Fruit fly (Drosophila melanogaster) whole organism, embryonic: ENCODE data around the gene CG44303.

Experiments used
- Bgb ChIP-seq: fragments of 200-800 bp; sonication (Bioruptor generic); IDR thresholded peaks from 2 replicates; pipeline ENCODE4 v1.3.6; 2022; ENCODE audit warnings: missing biosample characterization, missing genetic modification characterization; ENCODE audit not compliant: partially characterized antibody
- Blimp-1 ChIP-seq: fragments of 200-800 bp; sonication (Bioruptor generic); optimal IDR thresholded peaks from 3 replicates; lab custom pipeline; 2018; ENCODE audit warnings: missing biosample characterization, missing genetic modification characterization, mild to moderate bottlenecking, moderate library complexity, missing genetic modification reagents
- BtbVII ChIP-seq: fragments of 200-800 bp; sonication (Bioruptor generic); optimal IDR thresholded peaks from 3 replicates; lab custom pipeline; 2017; ENCODE audit warnings: missing biosample characterization, mild to moderate bottlenecking, missing genetic modification characterization
- CG10267 ChIP-seq: fragments of 200-800 bp; sonication (Bioruptor generic); optimal IDR thresholded peaks from 2 replicates; lab custom pipeline; 2018; ENCODE audit warnings: missing biosample characterization, mild to moderate bottlenecking, missing genetic modification characterization, moderate library complexity
- CG12299 ChIP-seq: fragments of 200-800 bp; sonication (Bioruptor generic); optimal IDR thresholded peaks from 2 replicates; lab custom pipeline; 2018; ENCODE audit warnings: missing biosample characterization, mild to moderate bottlenecking, missing genetic modification characterization
- CG13287 ChIP-seq: fragments of 200-800 bp; sonication (Bioruptor generic); IDR thresholded peaks from 2 replicates; pipeline ENCODE4 v1.3.6; 2022; ENCODE audit warnings: missing biosample characterization, missing genetic modification characterization; ENCODE audit not compliant: partially characterized antibody
- CG13624 ChIP-seq: fragments of 200-800 bp; sonication (Bioruptor generic); optimal IDR thresholded peaks from 2 replicates; lab custom pipeline; 2016; ENCODE audit warnings: missing biosample characterization, missing genetic modification characterization
- CG13894 ChIP-seq: fragments of 200-800 bp; sonication (Bioruptor generic); optimal IDR thresholded peaks from 3 replicates; lab custom pipeline; 2018; ENCODE audit warnings: missing biosample characterization, mild to moderate bottlenecking, missing genetic modification characterization, moderate library complexity
- CG14050 ChIP-seq: fragments of 200-800 bp; sonication (Bioruptor generic); IDR thresholded peaks from 3 replicates; pipeline ENCODE4 v1.3.6; 2022; ENCODE audit warnings: missing biosample characterization, missing genetic modification characterization
- CG14667 ChIP-seq: fragments of 200-800 bp; sonication (Bioruptor generic); IDR thresholded peaks from 2 replicates; pipeline ENCODE4 v1.3.6; 2022; ENCODE audit warnings: missing biosample characterization, missing genetic modification characterization
- CG15514 ChIP-seq: fragments of 200-800 bp; sonication (Bioruptor generic); optimal IDR thresholded peaks from 3 replicates; lab custom pipeline; 2017; ENCODE audit warnings: missing biosample characterization, missing genetic modification characterization, mild to moderate bottlenecking, moderate library complexity, missing genetic modification reagents
- CG17612 ChIP-seq: fragments of 200-800 bp; sonication (Bioruptor generic); IDR thresholded peaks from 2 replicates; pipeline ENCODE4 v1.3.6; 2022; ENCODE audit warnings: missing biosample characterization, missing genetic modification characterization
- CG2120 ChIP-seq: fragments of 200-800 bp; sonication (Bioruptor generic); optimal IDR thresholded peaks from 3 replicates; lab custom pipeline; 2016; ENCODE audit warnings: missing biosample characterization, missing genetic modification characterization
- CG34376 ChIP-seq: fragments of 200-800 bp; sonication (Bioruptor generic); optimal IDR thresholded peaks from 2 replicates; lab custom pipeline; 2018; ENCODE audit warnings: missing biosample characterization, mild to moderate bottlenecking, missing genetic modification characterization
- CG42726 ChIP-seq: fragments of 200-800 bp; sonication (Bioruptor generic); IDR thresholded peaks from 2 replicates; pipeline ENCODE4 v1.3.6; 2022; ENCODE audit warnings: missing biosample characterization, missing genetic modification characterization; ENCODE audit not compliant: partially characterized antibody
- CG4404 ChIP-seq: fragments of 200-800 bp; sonication (Bioruptor generic); IDR thresholded peaks from 2 replicates; pipeline ENCODE4 v1.3.6; 2022; ENCODE audit warnings: missing biosample characterization, missing genetic modification characterization
- CG6272 ChIP-seq: fragments of 200-800 bp; sonication (Bioruptor generic); IDR thresholded peaks from 2 replicates; pipeline ENCODE4 v1.3.6; 2022; ENCODE audit warnings: missing biosample characterization, missing genetic modification characterization
- CG7556 ChIP-seq: fragments of 200-800 bp; sonication (Bioruptor generic); optimal IDR thresholded peaks from 2 replicates; lab custom pipeline; 2017; ENCODE audit warnings: missing biosample characterization, mild to moderate bottlenecking, missing genetic modification characterization
- CG7745 ChIP-seq: fragments of 200-800 bp; sonication (Bioruptor generic); optimal IDR thresholded peaks from 2 replicates; lab custom pipeline; 2018; ENCODE audit warnings: missing biosample characterization, mild to moderate bottlenecking, missing genetic modification characterization, moderate library complexity
- CG7839 ChIP-seq: fragments of 200-800 bp; sonication (Bioruptor generic); optimal IDR thresholded peaks from 3 replicates; lab custom pipeline; 2018; ENCODE audit warnings: missing biosample characterization, mild to moderate bottlenecking, missing genetic modification characterization, moderate library complexity
- CG8359 ChIP-seq: fragments of 200-800 bp; sonication (Bioruptor generic); optimal IDR thresholded peaks from 2 replicates; lab custom pipeline; 2017; ENCODE audit warnings: missing biosample characterization, mild to moderate bottlenecking, missing genetic modification characterization, borderline replicate concordance
- CG9437 ChIP-seq: fragments of 200-800 bp; sonication (Bioruptor generic); optimal IDR thresholded peaks from 2 replicates; lab custom pipeline; 2018; ENCODE audit warnings: missing biosample characterization, mild to moderate bottlenecking, missing genetic modification characterization
- Deaf1 ChIP-seq: fragments of 200-800 bp; optimal IDR thresholded peaks from 3 replicates; lab custom pipeline; 2019; ENCODE audit warnings: missing biosample characterization, mild to moderate bottlenecking, missing genetic modification characterization, moderate library complexity
- Dfd ChIP-seq, 2 experiments: fragments of >200 bp; optimal IDR thresholded peaks; 2 replicates each; lab custom pipeline; 2017; ENCODE audit warnings: missing biosample characterization in 2 of 2, missing genetic modification characterization in 2 of 2
- Drgx ChIP-seq: fragments of 200-800 bp; sonication (Bioruptor generic); IDR thresholded peaks from 2 replicates; pipeline ENCODE4 v1.3.6; 2022; ENCODE audit warnings: missing biosample characterization, missing genetic modification characterization
- E2f2 ChIP-seq: fragments of 200-800 bp; sonication (Bioruptor generic); IDR thresholded peaks from 2 replicates; pipeline ENCODE4 v1.3.6; 2022; ENCODE audit warnings: missing biosample characterization, missing genetic modification characterization
- HmgZ ChIP-seq: fragments of 200-800 bp; sonication (Bioruptor generic); optimal IDR thresholded peaks from 2 replicates; lab custom pipeline; 2018; ENCODE audit warnings: missing biosample characterization, mild to moderate bottlenecking, missing genetic modification characterization
- Hr3 ChIP-seq: fragments of 200-800 bp; sonication (Bioruptor generic); optimal IDR thresholded peaks from 3 replicates; lab custom pipeline; 2016; ENCODE audit warnings: missing biosample characterization, missing genetic modification characterization
- Rfx ChIP-seq: fragments of 200-800 bp; sonication (Bioruptor generic); IDR thresholded peaks from 2 replicates; pipeline ENCODE4 v1.3.6; 2022; ENCODE audit warnings: missing biosample characterization, missing genetic modification characterization
- Sin3A ChIP-seq: fragments of >200 bp; optimal IDR thresholded peaks from 2 replicates; lab custom pipeline; 2018
- Sry-β ChIP-seq: fragments of 200-800 bp; sonication (Bioruptor generic); optimal IDR thresholded peaks from 2 replicates; lab custom pipeline; 2018; ENCODE audit warnings: missing biosample characterization, mild to moderate bottlenecking, missing genetic modification characterization, moderate library complexity
- Ssrp ChIP-seq: fragments of 200-800 bp; sonication (Bioruptor generic); optimal IDR thresholded peaks from 2 replicates; lab custom pipeline; 2018; ENCODE audit warnings: missing biosample characterization, mild to moderate bottlenecking, missing genetic modification characterization, moderate library complexity
- Xrp1 ChIP-seq: fragments of 200-800 bp; sonication (Bioruptor generic); IDR thresholded peaks from 2 replicates; pipeline ENCODE4 v1.3.6; 2022; ENCODE audit warnings: missing biosample characterization, missing genetic modification characterization
- abd-A ChIP-seq: fragments of 200-800 bp; sonication (Bioruptor generic); optimal IDR thresholded peaks from 3 replicates; lab custom pipeline; 2019; ENCODE audit warnings: missing biosample characterization, mild to moderate bottlenecking, missing genetic modification characterization, moderate library complexity
- ase ChIP-seq: fragments of 200-800 bp; sonication (Bioruptor generic); IDR thresholded peaks from 3 replicates; pipeline ENCODE4 v1.3.6; 2022; ENCODE audit warnings: missing biosample characterization, missing genetic modification characterization
- bigmax ChIP-seq: fragments of 200-800 bp; sonication (Bioruptor generic); optimal IDR thresholded peaks from 2 replicates; lab custom pipeline; 2018; ENCODE audit warnings: missing biosample characterization, mild to moderate bottlenecking, missing genetic modification characterization
- chm ChIP-seq: fragments of 200-800 bp; sonication (Bioruptor generic); IDR thresholded peaks from 2 replicates; pipeline ENCODE4 v1.3.6; 2022; ENCODE audit warnings: missing biosample characterization, missing genetic modification characterization
- chn ChIP-seq: fragments of 200-800 bp; sonication (Bioruptor generic); optimal IDR thresholded peaks from 2 replicates; lab custom pipeline; 2016; ENCODE audit warnings: missing biosample characterization, missing genetic modification characterization
- grn ChIP-seq: fragments of 200-800 bp; sonication (Bioruptor generic); optimal IDR thresholded peaks from 3 replicates; lab custom pipeline; 2017; ENCODE audit warnings: missing biosample characterization, missing genetic modification characterization
- hkb ChIP-seq, 2 experiments: fragments of 200-800 bp in 1 of 2; fragments of >200 bp in 1 of 2; sonication (Bioruptor generic) in 1 of 2; IDR thresholded peaks in 1 of 2; optimal IDR thresholded peaks in 1 of 2; 2 replicates each; pipeline versions ENCODE4 v1.3.6 to Lab custom; 2017 to 2022; ENCODE audit warnings: missing biosample characterization in 1 of 2, missing genetic modification characterization in 1 of 2
- klu ChIP-seq: fragments of 200-800 bp; sonication (Bioruptor generic); IDR thresholded peaks from 2 replicates; pipeline ENCODE4 v1.3.6; 2022; ENCODE audit warnings: missing biosample characterization, missing genetic modification characterization
- prd ChIP-seq, 3 experiments: fragments of >200 bp in 2 of 3; fragments of 200-800 bp in 1 of 3; sonication (Bioruptor generic) in 1 of 3; optimal IDR thresholded peaks in 2 of 3; IDR thresholded peaks in 1 of 3; 2 replicates in 2 of 3; 3 replicates in 1 of 3; pipeline versions ENCODE4 v1.3.6 to Lab custom; 2017 to 2022; ENCODE audit warnings: missing biosample characterization in 1 of 3, missing genetic modification characterization in 1 of 3
- pum ChIP-seq: fragments of 200-800 bp; sonication (Bioruptor generic); optimal IDR thresholded peaks from 2 replicates; lab custom pipeline; 2016; ENCODE audit warnings: missing biosample characterization, missing genetic modification characterization
- scrt ChIP-seq: fragments of 200-800 bp; sonication (Bioruptor generic); optimal IDR thresholded peaks from 2 replicates; lab custom pipeline; 2018; ENCODE audit warnings: missing biosample characterization, mild to moderate bottlenecking, missing genetic modification characterization, moderate library complexity
- stc ChIP-seq: fragments of 200-800 bp; sonication (Bioruptor generic); IDR thresholded peaks from 2 replicates; pipeline ENCODE4 v1.3.6; 2022; ENCODE audit warnings: missing biosample characterization, missing genetic modification characterization
- trem ChIP-seq: fragments of 200-800 bp; optimal IDR thresholded peaks from 3 replicates; lab custom pipeline; 2019; ENCODE audit warnings: missing biosample characterization, mild to moderate bottlenecking, missing genetic modification characterization, moderate library complexity

CG44303 gene

dm6 chrX:6656626-6657558 is 30.3 kb downstream of the CG44303 start (continued):
- peak; percentile 31 for TF ChIP-seq Ssrp
- no peak for TF ChIP-seq Sin3A (lab: Kevin White, UChicago)
- TF ChIP-seq CG4404 (GFP tag; lab: Robert Waterston, UW), result 0 out of 2 replicates have a peak, but pooled peaks have one; percentile 6
- TF ChIP-seq CG2120 (GFP tag; lab: Kevin White, UChicago), result peak; percentile 33
- peak; percentile 67 for TF ChIP-seq CG13894 (tag; lab: Kevin White, UChicago)
- peak; percentile 25; the same call in 1 of the 2 replicates for TF ChIP-seq E2f2
- no peak for TF ChIP-seq CG14050 (GFP tag; lab: Robert Waterston, UW)
- TF ChIP-seq Sry-β (GFP tag; lab: Kevin White, UChicago), result peak; percentile 95
- TF ChIP-seq ase (GFP tag; lab: Robert Waterston, UW), result no peak
- TF ChIP-seq CG7839 (tag; lab: Kevin White, UChicago), result peak; percentile 61
- TF ChIP-seq Xrp1 (GFP tag; lab: Robert Waterston, UW), result peak; percentile 63
- TF ChIP-seq CG14667 (GFP tag; lab: Robert Waterston, UW), result no peak
- peak; percentile 55 for TF ChIP-seq HmgZ (tag; lab: Kevin White, UChicago)
- TF ChIP-seq grn, result peak; percentile 15
- no peak for TF ChIP-seq CG8359 (GFP tag; lab: Kevin White, UChicago)
- TF ChIP-seq CG9437, result peak; percentile 4
- TF ChIP-seq prd (optimal IDR thresholded peaks at IDR 0.05; lab: Kevin White, UChicago), result no peak
- 0 out of 3 replicates have a peak, but pooled peaks have one; percentile 7 for TF ChIP-seq prd (GFP tag; IDR thresholded peaks at IDR 0.05; lab: Robert Waterston, UW)
- peak; percentile 18; the same call in 1 of the 2 replicates for TF ChIP-seq CG6272 (GFP tag; lab: Robert Waterston, UW)
- TF ChIP-seq CG10267 (tag; lab: Kevin White, UChicago), result peak; percentile 48
- 0 out of 2 replicates have a peak, but pooled peaks have one; percentile 10 for TF ChIP-seq stc
- TF ChIP-seq klu, result peak; percentile 45
- TF ChIP-seq bigmax (GFP tag; lab: Kevin White, UChicago), result no peak
- no peak for TF ChIP-seq CG7745 (tag; lab: Kevin White, UChicago)
- peak; percentile 44; the same call in 1 of the 2 replicates for TF ChIP-seq Drgx (GFP tag; lab: Robert Waterston, UW)
- no peak for TF ChIP-seq CG13624
- TF ChIP-seq BtbVII (GFP tag; lab: Kevin White, UChicago), result peak; percentile 76
- peak; percentile 59 for TF ChIP-seq scrt (GFP tag; lab: Kevin White, UChicago)
- peak; percentile 46 for TF ChIP-seq Rfx (GFP tag; lab: Robert Waterston, UW)
- TF ChIP-seq CG12299 (tag; lab: Kevin White, UChicago), result no peak
- TF ChIP-seq abd-A, result peak; percentile 47
- TF ChIP-seq Deaf1 (tag; lab: Kevin White, UChicago), result peak; percentile 78
- TF ChIP-seq CG42726 (GFP tag; lab: Robert Waterston, UW), result no peak
- no peak for TF ChIP-seq CG17612
- TF ChIP-seq Dfd (GFP tag; optimal IDR thresholded peaks at IDR 0.05; lab: Kevin White, UChicago), result peak in 1 of 2 experiments; percentile 16
- peak; percentile 61 for TF ChIP-seq CG15514 (GFP tag; lab: Kevin White, UChicago)
- TF ChIP-seq chm (GFP tag; lab: Robert Waterston, UW), result 0 out of 2 replicates have a peak, but pooled peaks have one; percentile 9
- no peak for TF ChIP-seq chn (GFP tag; lab: Kevin White, UChicago)
- TF ChIP-seq Hr3 (GFP tag; lab: Kevin White, UChicago), result peak; percentile 10
- TF ChIP-seq pum (GFP tag; lab: Kevin White, UChicago), result no peak
- TF ChIP-seq CG34376 (GFP tag; lab: Kevin White, UChicago), result peak; percentile 82
- peak; percentile 64 for TF ChIP-seq CG7556 (GFP tag; lab: Kevin White, UChicago)
- no peak for TF ChIP-seq Bgb
- TF ChIP-seq hkb (optimal IDR thresholded peaks at IDR 0.05; lab: Kevin White, UChicago), result no peak
- peak; percentile 64 for TF ChIP-seq hkb (GFP tag; IDR thresholded peaks at IDR 0.05; lab: Robert Waterston, UW)
- TF ChIP-seq trem, result peak; percentile 46
- peak; percentile 48 for TF ChIP-seq CG13287 (GFP tag; lab: Robert Waterston, UW)
- peak; percentile 94 for TF ChIP-seq Blimp-1 (GFP tag; lab: Kevin White, UChicago)
